Worm (Caenorhabditis elegans): ENCODE data around the gene kynu-1.
A peak's percentile ranks its signal among the peaks of the same experiment; 100 is the strongest.

kynu-1 gene

DNA sequence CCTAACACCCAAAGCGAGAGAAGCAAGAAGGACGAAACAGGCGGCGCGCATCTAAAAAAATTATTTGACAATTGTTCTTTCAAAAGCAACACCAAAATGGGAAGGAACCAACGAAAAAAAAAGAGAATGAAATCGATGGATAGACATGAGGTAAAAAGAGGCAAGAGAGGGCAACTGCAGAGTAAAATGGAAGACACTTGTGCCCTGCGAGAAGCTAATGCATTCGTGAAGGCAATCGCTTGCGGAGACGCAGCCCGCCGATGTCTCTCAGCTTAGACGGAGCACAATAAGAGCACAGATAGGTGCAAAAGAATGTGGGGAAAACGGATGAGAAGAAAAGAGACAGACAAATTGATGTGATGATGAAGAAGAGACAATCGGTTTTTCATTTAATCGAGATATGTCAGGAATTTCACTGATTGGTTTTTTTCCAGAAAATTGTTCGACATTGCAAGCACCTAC, 19.1 kb upstream of the kynu-1 start, which contains the start of gene C15H9.9:
TSS of gene C15H9.9 (minus strand) at position 51 of the 462 bp plus-strand sequence.
- TF ChIP-seq T22C8.4 (GFP tag; IDR thresholded peaks at IDR 0.05) (no peak), ztf-23 (GFP tag; IDR thresholded peaks at IDR 0.05) (no peak), flt-1 (GFP tag; IDR thresholded peaks at IDR 0.05) (no peak), med-1 (GFP tag; optimal IDR thresholded peaks at IDR 0.05; ENCODE audit: insufficient read depth) (no peak), ztf-29 (GFP tag; IDR thresholded peaks at IDR 0.05) (no peak), cog-1 (tag; optimal IDR thresholded peaks at IDR 0.05) (no peak), tab-1 (GFP tag; IDR thresholded peaks at IDR 0.05) (no peak), ref-1 (GFP tag; conservative IDR thresholded peaks at IDR 0.05) (no peak), klf-2 (GFP tag; conservative IDR thresholded peaks at IDR 0.05) (no peak)

ce11 chrX:6122026-6122425, 12.9 kb upstream of the kynu-1 start, which contains the start of gene nnt-1:
Gene nnt-1 (plus strand): TSS chrX:6122311.
- no peak for TF ChIP-seq ref-1 (GFP tag; conservative IDR thresholded peaks at IDR 0.05)
- no peak for TF ChIP-seq med-1 (GFP tag; optimal IDR thresholded peaks at IDR 0.05; ENCODE audit: insufficient read depth)
- no peak for TF ChIP-seq flt-1 (GFP tag; IDR thresholded peaks at IDR 0.05)
- TF ChIP-seq ztf-23 (GFP tag; IDR thresholded peaks at IDR 0.05), result no peak
- no peak for TF ChIP-seq klf-2 (GFP tag; conservative IDR thresholded peaks at IDR 0.05)
- TF ChIP-seq tab-1 (GFP tag; IDR thresholded peaks at IDR 0.05), result no peak
- TF ChIP-seq T22C8.4 (GFP tag; IDR thresholded peaks at IDR 0.05), result no peak
- TF ChIP-seq cog-1 (tag; optimal IDR thresholded peaks at IDR 0.05), result no peak
- no peak for TF ChIP-seq ztf-29 (GFP tag; IDR thresholded peaks at IDR 0.05)

ce11 chrX:6121279-6121678, 12.1 kb upstream of the kynu-1 start:
- TF ChIP-seq T22C8.4 (GFP tag; IDR thresholded peaks at IDR 0.05), result no peak
- TF ChIP-seq cog-1 (tag; optimal IDR thresholded peaks at IDR 0.05), result no peak
- no peak for TF ChIP-seq ztf-29 (GFP tag; IDR thresholded peaks at IDR 0.05)
- TF ChIP-seq ref-1 (GFP tag; conservative IDR thresholded peaks at IDR 0.05), result no peak
- no peak for TF ChIP-seq ztf-23 (GFP tag; IDR thresholded peaks at IDR 0.05)
- no peak for TF ChIP-seq klf-2 (GFP tag; conservative IDR thresholded peaks at IDR 0.05)
- no peak for TF ChIP-seq flt-1 (GFP tag; IDR thresholded peaks at IDR 0.05)
- TF ChIP-seq tab-1 (GFP tag; IDR thresholded peaks at IDR 0.05), result no peak
- no peak for TF ChIP-seq med-1 (GFP tag; optimal IDR thresholded peaks at IDR 0.05; ENCODE audit: insufficient read depth)

DNA sequence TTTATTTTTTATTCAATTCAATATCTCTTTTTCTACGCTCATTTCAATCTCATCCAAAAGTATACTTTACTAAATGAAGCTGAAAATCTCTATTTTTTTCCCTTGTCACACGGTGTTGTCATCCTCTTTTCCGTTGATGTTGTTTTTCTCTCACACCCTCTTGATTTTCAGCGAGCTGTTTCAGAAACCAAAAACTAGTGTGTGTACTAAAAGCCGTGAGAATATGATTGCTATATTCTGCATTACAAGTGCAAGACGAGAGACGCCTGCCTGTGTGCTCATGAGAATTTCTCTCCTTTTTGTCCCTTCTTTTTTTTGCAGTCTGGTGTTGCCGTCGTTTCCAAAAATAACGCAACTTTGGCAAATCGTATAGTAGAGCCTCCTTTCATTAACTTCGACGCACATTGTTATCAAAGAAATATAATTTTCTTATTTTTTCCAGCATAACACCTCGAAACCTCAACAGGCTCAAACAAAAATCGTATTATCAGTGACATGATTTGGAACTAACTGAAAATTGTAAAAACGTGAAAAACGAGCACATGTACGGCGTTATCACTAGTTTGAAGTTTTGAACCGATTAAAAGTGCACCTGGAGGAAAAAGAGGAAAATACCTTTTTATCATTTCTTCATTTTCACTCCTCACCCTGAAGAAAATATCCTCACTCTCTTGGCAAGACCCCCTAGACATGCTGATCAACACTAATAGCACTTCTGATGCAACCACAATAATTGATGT, 9.1 kb upstream of the kynu-1 start, which contains the start of gene C15H9.2:
TSS of gene C15H9.2 (plus strand) at position 441 of the 740 bp plus-strand sequence.
- TF ChIP-seq ztf-23 (GFP tag; IDR thresholded peaks at IDR 0.05), result no peak

- no peak for TF ChIP-seq T22C8.4 (GFP tag; IDR thresholded peaks at IDR 0.05)
Observed at ce11 chrX:6115502-6115901, 6.4 kb upstream of the kynu-1 start, which contains the start of gene C15H9.3. Gene C15H9.3 (plus strand): TSS chrX:6115802.

- TF ChIP-seq flt-1 (GFP tag; IDR thresholded peaks at IDR 0.05) (no peak), tab-1 (GFP tag; IDR thresholded peaks at IDR 0.05) (no peak), ztf-29 (GFP tag; IDR thresholded peaks at IDR 0.05) (no peak), med-1 (GFP tag; optimal IDR thresholded peaks at IDR 0.05; ENCODE audit: insufficient read depth) (no peak), T22C8.4 (GFP tag; IDR thresholded peaks at IDR 0.05) (no peak), cog-1 (tag; optimal IDR thresholded peaks at IDR 0.05) (no peak), klf-2 (GFP tag; conservative IDR thresholded peaks at IDR 0.05) (no peak), ztf-23 (GFP tag; IDR thresholded peaks at IDR 0.05) (no peak)
Observed at ce11 chrX:6112817-6113216, 3.7 kb upstream of the kynu-1 start, which contains the start of gene prx-3. Gene prx-3 (minus strand): TSS chrX:6112917.

DNA sequence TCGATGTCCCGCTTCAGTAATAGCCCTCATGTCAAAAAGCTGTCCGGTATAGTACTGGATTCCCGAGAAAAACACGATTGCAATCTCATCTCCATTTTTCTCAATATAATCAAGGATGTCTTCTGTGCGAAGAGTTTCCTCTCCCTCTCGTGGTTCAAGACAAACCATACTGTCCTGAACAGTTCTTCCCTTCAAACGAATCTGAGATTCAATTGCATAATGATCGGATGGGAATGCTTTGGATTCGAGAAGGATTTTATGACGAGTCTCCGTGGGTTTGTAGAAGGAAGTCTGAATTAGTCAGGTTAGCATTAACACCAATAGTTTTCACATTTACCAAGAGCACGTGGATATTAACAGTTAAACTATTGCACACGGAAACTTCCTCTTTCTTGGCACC, 1.2 kb downstream of the kynu-1 start:
- TF ChIP-seq ztf-29 (GFP tag; IDR thresholded peaks at IDR 0.05) (no peak), med-1 (GFP tag; optimal IDR thresholded peaks at IDR 0.05; ENCODE audit: insufficient read depth) (no peak), ref-1 (GFP tag; conservative IDR thresholded peaks at IDR 0.05) (no peak), ztf-23 (GFP tag; IDR thresholded peaks at IDR 0.05) (no peak), cog-1 (tag; optimal IDR thresholded peaks at IDR 0.05) (no peak), flt-1 (GFP tag; IDR thresholded peaks at IDR 0.05) (no peak), T22C8.4 (GFP tag; IDR thresholded peaks at IDR 0.05) (no peak), klf-2 (GFP tag; conservative IDR thresholded peaks at IDR 0.05) (no peak), tab-1 (GFP tag; IDR thresholded peaks at IDR 0.05) (no peak)

- TF ChIP-seq ztf-23 (GFP tag; IDR thresholded peaks at IDR 0.05) (no peak), cog-1 (tag; optimal IDR thresholded peaks at IDR 0.05) (no peak), klf-2 (GFP tag; conservative IDR thresholded peaks at IDR 0.05) (no peak), flt-1 (GFP tag; IDR thresholded peaks at IDR 0.05) (no peak), ztf-29 (GFP tag; IDR thresholded peaks at IDR 0.05) (no peak), med-1 (GFP tag; optimal IDR thresholded peaks at IDR 0.05; ENCODE audit: insufficient read depth) (no peak), T22C8.4 (GFP tag; IDR thresholded peaks at IDR 0.05) (no peak), ref-1 (GFP tag; conservative IDR thresholded peaks at IDR 0.05) (no peak), tab-1 (GFP tag; IDR thresholded peaks at IDR 0.05) (no peak)
Observed at ce11 chrX:6103297-6103696, 5.8 kb downstream of the kynu-1 start, which contains the start of gene C15H9.11. Gene C15H9.11 (minus strand): TSS chrX:6103397.

DNA sequence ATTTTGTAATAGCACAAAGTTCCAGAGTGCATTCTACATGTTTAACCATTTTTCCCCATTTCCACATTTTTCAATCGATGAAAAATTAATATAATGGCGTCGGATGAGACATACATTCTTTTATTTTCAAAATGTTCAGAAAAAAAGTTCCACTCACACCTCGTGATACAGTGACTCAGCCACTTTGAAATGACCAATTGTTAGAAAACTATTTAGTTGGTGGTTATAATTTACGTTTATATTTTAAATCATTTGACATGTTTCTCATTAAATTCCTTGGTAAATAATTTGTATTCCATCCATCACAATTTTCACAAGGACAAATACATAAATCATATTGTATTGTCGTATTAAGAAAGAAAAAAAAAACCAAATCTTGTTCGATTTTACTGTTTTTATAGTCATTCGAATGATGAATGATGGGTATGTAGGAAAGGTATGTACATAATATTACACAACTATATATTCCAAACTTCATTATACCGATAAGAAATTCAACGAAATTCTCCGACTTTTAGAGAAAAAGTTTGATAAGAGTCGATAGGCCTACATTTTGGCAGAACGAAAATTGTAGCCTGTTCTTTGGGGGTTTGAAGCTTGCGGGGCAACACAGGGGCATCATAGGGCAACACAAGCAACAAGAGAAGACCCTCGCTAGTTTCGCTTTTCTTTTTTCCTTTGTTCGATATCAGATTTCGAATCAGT, 8.6 kb downstream of the kynu-1 start:
- TF ChIP-seq ztf-23 (GFP tag; IDR thresholded peaks at IDR 0.05) (no peak), T22C8.4 (GFP tag; IDR thresholded peaks at IDR 0.05) (no peak), tab-1 (GFP tag; IDR thresholded peaks at IDR 0.05) (no peak), med-1 (GFP tag; optimal IDR thresholded peaks at IDR 0.05; ENCODE audit: insufficient read depth) (no peak)

DNA sequence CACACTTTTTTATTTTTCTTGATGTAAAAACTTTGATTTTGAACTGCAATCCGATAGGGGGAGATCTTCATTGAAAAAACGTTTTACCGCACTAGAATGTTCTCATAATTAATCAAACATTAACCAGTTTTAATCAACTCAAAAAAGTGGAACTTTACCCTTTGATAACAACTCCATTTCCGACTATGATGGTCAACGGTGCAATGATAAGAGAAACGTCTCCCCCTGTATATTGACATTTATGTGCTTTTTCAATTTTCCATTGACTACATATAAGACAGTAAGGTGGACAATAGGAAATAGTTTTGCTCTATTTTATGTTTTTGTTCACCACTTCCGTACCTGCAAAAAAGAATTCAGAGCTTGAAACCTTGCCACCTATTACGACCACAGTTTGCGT, 10.7 kb downstream of the kynu-1 start:
- TF ChIP-seq flt-1 (GFP tag; IDR thresholded peaks at IDR 0.05) (no peak), ztf-23 (GFP tag; IDR thresholded peaks at IDR 0.05) (0 out of 2 replicates have a peak, but pooled peaks have one; percentile 17)
